Worm (Caenorhabditis elegans) whole organism, L2 larva: ENCODE data around the gene H02F09.3.

Experiments used
- ZK546.5 ChIP-seq: sonication (generic microtip); optimal IDR thresholded peaks from 2 replicates; lab custom pipeline; 2017; ENCODE audit warnings: missing biosample characterization, missing genetic modification characterization
- alr-1 ChIP-seq: fragments of 150-350 bp; optimal IDR thresholded peaks from 2 replicates; lab custom pipeline; 2014; ENCODE audit warnings: missing biosample characterization, missing genetic modification characterization
- ama-1 ChIP-seq: fragments of 150-350 bp; optimal IDR thresholded peaks from 2 replicates; lab custom pipeline; 2018; ENCODE audit warnings: inconsistent platforms
- ceh-82 ChIP-seq: fragments of 150-350 bp; optimal IDR thresholded peaks from 2 replicates; lab custom pipeline; 2014; ENCODE audit warnings: missing biosample characterization, missing genetic modification characterization
- dmd-4 ChIP-seq: sonication (generic microtip); optimal IDR thresholded peaks from 2 replicates; lab custom pipeline; 2017; ENCODE audit warnings: missing biosample characterization, missing genetic modification characterization
- elt-3 ChIP-seq: sonication (generic microtip); optimal IDR thresholded peaks from 2 replicates; lab custom pipeline; 2017; ENCODE audit warnings: missing biosample characterization, missing genetic modification characterization
- mab-5 ChIP-seq: fragments of 150-350 bp; optimal IDR thresholded peaks from 2 replicates; lab custom pipeline; 2014; ENCODE audit warnings: missing biosample characterization, missing genetic modification characterization
- mbf-1 ChIP-seq: sonication (generic microtip); optimal IDR thresholded peaks from 2 replicates; lab custom pipeline; 2017; ENCODE audit warnings: missing biosample characterization, missing genetic modification characterization
- nhr-12 ChIP-seq: fragments of 150-350 bp; optimal IDR thresholded peaks from 2 replicates; lab custom pipeline; 2014; ENCODE audit warnings: missing biosample characterization, missing genetic modification characterization
- nhr-21 ChIP-seq: fragments of 150-350 bp; optimal IDR thresholded peaks from 2 replicates; lab custom pipeline; 2014; ENCODE audit warnings: missing biosample characterization, missing genetic modification characterization
- nhr-25 ChIP-seq: fragments of 150-350 bp; sonication (generic microtip); optimal IDR thresholded peaks from 3 replicates; lab custom pipeline; 2014; ENCODE audit warnings: missing biosample characterization, missing genetic modification characterization
- sma-3 ChIP-seq: sonication (generic microtip); optimal IDR thresholded peaks from 2 replicates; lab custom pipeline; 2016; ENCODE audit warnings: missing genetic modification reagents, missing genetic modification characterization, missing compliant biosample characterization
- unc-39 ChIP-seq: fragments of 150-350 bp; optimal IDR thresholded peaks from 2 replicates; lab custom pipeline; 2014; ENCODE audit warnings: missing biosample characterization, missing genetic modification characterization
- unc-62 ChIP-seq: fragments of 150-350 bp; optimal IDR thresholded peaks from 2 replicates; lab custom pipeline; 2014; ENCODE audit warnings: missing biosample characterization, missing genetic modification reagents, missing genetic modification characterization

DNA sequence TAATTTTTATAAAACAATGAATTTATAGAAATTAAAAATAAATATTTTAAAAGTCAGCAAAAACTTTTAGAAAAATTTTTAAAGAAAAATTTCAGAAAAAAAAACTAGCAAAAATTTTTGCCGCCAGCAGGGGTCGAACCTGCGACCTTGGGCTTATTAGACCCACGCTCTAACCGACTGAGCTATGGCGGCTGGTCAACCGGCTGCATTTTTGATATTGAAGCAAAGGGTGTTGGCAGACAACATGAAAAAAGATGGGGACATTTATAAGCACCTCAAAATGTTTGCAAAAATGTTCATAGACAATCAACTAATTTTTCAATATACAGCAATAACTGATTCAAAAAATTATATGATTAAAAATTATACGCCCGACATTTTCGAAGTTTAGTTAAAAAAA is 21.5 kb downstream of the H02F09.3 start:
- TF ChIP-seq ceh-82 (no peak), unc-62 (GFP tag; lab: Kevin White, UChicago) (no peak), nhr-25 (no peak), mbf-1 (no peak), dmd-4 (no peak), ama-1 (no peak), ZK546.5 (tag; lab: Kevin White, UChicago) (no peak), elt-3 (tag; lab: Kevin White, UChicago) (no peak), mab-5 (no peak), nhr-12 (tag; lab: Kevin White, UChicago) (no peak), nhr-21 (tag; lab: Kevin White, UChicago) (no peak), alr-1 (tag; lab: Kevin White, UChicago) (no peak), sma-3 (no peak), unc-39 (tag; lab: Kevin White, UChicago) (no peak)
